Worm (Caenorhabditis elegans) whole organism, L4/young adult: ENCODE data around the gene Y43D4A.5.

Experiments used
- W03F9.2 ChIP-seq: fragments of 150-350 bp; optimal IDR thresholded peaks from 2 replicates; lab custom pipeline; 2014; ENCODE audit warnings: missing biosample characterization, missing genetic modification characterization
- dao-5 ChIP-seq: sonication (generic microtip); optimal IDR thresholded peaks from 2 replicates; lab custom pipeline; 2016; ENCODE audit warnings: missing genotype, missing genetic modification characterization, moderate library complexity, missing compliant biosample characterization
- him-1 ChIP-seq: sonication (generic microtip); optimal IDR thresholded peaks from 2 replicates; lab custom pipeline; 2016; ENCODE audit warnings: missing genotype, missing genetic modification reagents, missing genetic modification characterization, missing compliant biosample characterization

DNA sequence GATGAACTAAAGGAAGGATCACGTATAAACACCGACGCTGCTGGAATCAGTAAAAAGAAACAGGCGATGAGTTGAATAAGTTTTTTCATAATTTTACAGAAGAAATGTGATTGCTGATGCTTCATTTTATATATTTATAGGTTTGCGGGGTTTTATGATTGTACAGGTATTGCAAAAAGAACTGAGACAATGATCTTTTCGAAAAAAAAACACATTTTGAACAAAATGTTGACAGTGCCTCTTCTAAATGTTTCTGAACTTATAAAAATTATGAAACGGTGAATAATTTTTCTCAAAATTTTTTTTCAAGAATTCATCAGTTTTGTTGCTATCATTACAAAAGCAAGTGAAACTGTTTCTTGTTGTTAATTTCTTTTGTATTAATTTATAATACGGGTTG, 30.8 kb downstream of the Y43D4A.5 start, which contains the start of gene clec-193:
- TF ChIP-seq him-1 (no peak), dao-5 (no peak), W03F9.2 (tag; lab: Kevin White, UChicago) (no peak)
